Worm (Caenorhabditis elegans) whole organism, L1 larva: Measurements from ENCODE around the gene clec-136.

Experiments
- C04F5.9 ChIP-seq: sonication (generic microtip); optimal IDR thresholded peaks from 2 replicates; lab custom pipeline; 2016; ENCODE audit warnings: missing genetic modification characterization, missing compliant biosample characterization
- C16A3.4 ChIP-seq: fragments of 150-350 bp; optimal IDR thresholded peaks from 2 replicates; lab custom pipeline; 2014; ENCODE audit warnings: missing biosample characterization, missing genetic modification characterization
- C34B4.2 ChIP-seq: sonication (generic microtip); optimal IDR thresholded peaks from 2 replicates; lab custom pipeline; 2017; ENCODE audit warnings: mild to moderate bottlenecking, missing genetic modification characterization, missing compliant biosample characterization
- F16B12.6 ChIP-seq: fragments of 150-350 bp; optimal IDR thresholded peaks from 2 replicates; lab custom pipeline; 2014; ENCODE audit warnings: missing biosample characterization, missing genetic modification characterization
- alr-1 ChIP-seq: fragments of 200-800 bp; sonication (Bioruptor generic); optimal IDR thresholded peaks from 2 replicates; lab custom pipeline; 2018; ENCODE audit warnings: borderline replicate concordance, mild to moderate bottlenecking, missing genetic modification characterization, missing compliant biosample characterization
- aly-2 ChIP-seq: fragments of 150-350 bp; optimal IDR thresholded peaks from 2 replicates; lab custom pipeline; 2014; ENCODE audit warnings: missing biosample characterization, missing genetic modification characterization
- ceh-63 ChIP-seq: fragments of 200-800 bp; sonication (Bioruptor generic); optimal IDR thresholded peaks from 2 replicates; lab custom pipeline; 2018; ENCODE audit warnings: mild to moderate bottlenecking, missing genetic modification characterization, missing compliant biosample characterization
- ceh-8 ChIP-seq: fragments of 200-800 bp; sonication (Bioruptor generic); optimal IDR thresholded peaks from 2 replicates; lab custom pipeline; 2018; ENCODE audit warnings: mild to moderate bottlenecking, missing genetic modification characterization, moderate library complexity, missing compliant biosample characterization
- ceh-88 ChIP-seq: fragments of 200-800 bp; sonication (Bioruptor generic); IDR thresholded peaks from 2 replicates; pipeline ENCODE4 v1.3.6; 2022; ENCODE audit warnings: missing genetic modification characterization, missing compliant biosample characterization
- ceh-90 ChIP-seq: sonication (generic microtip); optimal IDR thresholded peaks from 2 replicates; lab custom pipeline; 2016; ENCODE audit warnings: missing genetic modification characterization, missing compliant biosample characterization
- dpl-1 ChIP-seq, 3 experiments: fragments of 150-350 bp in 2 of 3; sonication (generic microtip) in 1 of 3; optimal IDR thresholded peaks; 2 replicates each; lab custom pipeline; 2014 to 2017; ENCODE audit warnings: missing biosample characterization in 3 of 3, missing genetic modification characterization in 3 of 3, missing genetic modification reagents in 3 of 3
- dsc-1 ChIP-seq: sonication (generic microtip); optimal IDR thresholded peaks from 2 replicates; lab custom pipeline; 2016; ENCODE audit warnings: mild to moderate bottlenecking, missing genetic modification characterization, missing compliant biosample characterization
- efl-1 ChIP-seq, 4 experiments: fragments of 150-350 bp; optimal IDR thresholded peaks in 3 of 4; peaks in 1 of 4; 1 replicate in 1 of 4; 2 replicates in 3 of 4; lab custom pipeline; 2014; ENCODE audit warnings: missing biosample characterization in 2 of 4, missing genetic modification characterization in 2 of 4, missing genetic modification reagents in 2 of 4
- elt-2 ChIP-seq: sonication (generic microtip); optimal IDR thresholded peaks from 2 replicates; lab custom pipeline; 2016; ENCODE audit warnings: missing genetic modification characterization, mild to moderate bottlenecking, inconsistent platforms, missing compliant biosample characterization, missing genetic modification reagents
- elt-3 ChIP-seq, 6 experiments: fragments of 150-350 bp in 1 of 6; sonication (generic microtip); optimal IDR thresholded peaks; 2 replicates each; lab custom pipeline; 2017 to 2018; ENCODE audit warnings: missing biosample characterization in 6 of 6, missing genetic modification characterization in 6 of 6, inconsistent platforms in 1 of 6
- fkh-4 ChIP-seq: sonication (generic microtip); optimal IDR thresholded peaks from 2 replicates; lab custom pipeline; 2016; ENCODE audit warnings: missing compliant biosample characterization, missing genetic modification characterization, borderline replicate concordance
- fkh-8 ChIP-seq: sonication (generic microtip); optimal IDR thresholded peaks from 2 replicates; lab custom pipeline; 2016; ENCODE audit warnings: mild to moderate bottlenecking, missing genetic modification characterization, missing compliant biosample characterization
- hlh-4 ChIP-seq: sonication (generic microtip); optimal IDR thresholded peaks from 2 replicates; lab custom pipeline; 2016; ENCODE audit warnings: mild to moderate bottlenecking, missing genetic modification characterization, missing compliant biosample characterization
- isw-1 ChIP-seq: fragments of 200-800 bp; sonication (Bioruptor generic); IDR thresholded peaks from 2 replicates; pipeline ENCODE4 v1.3.6; 2022; ENCODE audit warnings: missing genetic modification characterization, missing compliant biosample characterization
- jun-1 ChIP-seq: fragments of 150-350 bp; optimal IDR thresholded peaks from 2 replicates; lab custom pipeline; 2014; ENCODE audit warnings: missing biosample characterization, missing genetic modification reagents, missing genetic modification characterization
- lin-14 ChIP-seq: fragments of 200-800 bp; sonication (Bioruptor generic); optimal IDR thresholded peaks from 2 replicates; lab custom pipeline; 2018; ENCODE audit warnings: mild to moderate bottlenecking, missing genetic modification characterization, moderate library complexity, missing compliant biosample characterization
- lin-15B ChIP-seq: fragments of 150-350 bp; sonication (generic microtip); optimal IDR thresholded peaks from 3 replicates; lab custom pipeline; 2014; ENCODE audit warnings: missing biosample characterization, missing genetic modification characterization
- lir-3 ChIP-seq: sonication (generic microtip); optimal IDR thresholded peaks from 2 replicates; lab custom pipeline; 2016; ENCODE audit warnings: mild to moderate bottlenecking, missing genetic modification characterization, moderate library complexity, missing compliant biosample characterization; ENCODE audit not compliant: poor library complexity
- lsy-2 ChIP-seq, 2 experiments: fragments of 150-350 bp; optimal IDR thresholded peaks; 2 replicates each; lab custom pipeline; 2014; ENCODE audit warnings: missing biosample characterization in 2 of 2, missing genetic modification characterization in 2 of 2
- mdl-1 ChIP-seq, 2 experiments: fragments of 150-350 bp; optimal IDR thresholded peaks; 2 replicates each; lab custom pipeline; 2014 to 2017; ENCODE audit warnings: missing biosample characterization in 2 of 2, missing genetic modification characterization in 2 of 2, inconsistent platforms in 1 of 2
- nhr-12 ChIP-seq: sonication (generic microtip); optimal IDR thresholded peaks from 2 replicates; lab custom pipeline; 2017; ENCODE audit warnings: missing biosample characterization, missing genetic modification characterization
- nhr-19 ChIP-seq: fragments of 200-800 bp; sonication (Bioruptor generic); conservative IDR thresholded peaks from 2 replicates; pipeline ENCODE4 v1.3.6; 2022; ENCODE audit warnings: missing genetic modification characterization, missing compliant biosample characterization
- nhr-237 ChIP-seq: fragments of 150-350 bp; optimal IDR thresholded peaks from 2 replicates; lab custom pipeline; 2014; ENCODE audit warnings: missing biosample characterization, missing genetic modification characterization
- nhr-47 ChIP-seq: sonication (generic microtip); optimal IDR thresholded peaks from 2 replicates; lab custom pipeline; 2016; ENCODE audit warnings: mild to moderate bottlenecking, missing genetic modification characterization, moderate library complexity, missing compliant biosample characterization
- nhr-90 ChIP-seq: sonication (generic microtip); optimal IDR thresholded peaks from 2 replicates; lab custom pipeline; 2016; ENCODE audit warnings: mild to moderate bottlenecking, missing genetic modification characterization, missing compliant biosample characterization; ENCODE audit not compliant: poor library complexity
- rnt-1 ChIP-seq: sonication (generic microtip); optimal IDR thresholded peaks from 2 replicates; lab custom pipeline; 2016; ENCODE audit warnings: mild to moderate bottlenecking, missing genetic modification characterization, moderate library complexity, missing compliant biosample characterization
- snu-23 ChIP-seq: sonication (generic microtip); optimal IDR thresholded peaks from 2 replicates; lab custom pipeline; 2016; ENCODE audit warnings: missing genetic modification characterization, missing compliant biosample characterization
- sup-37 ChIP-seq: fragments of 200-800 bp; sonication (Bioruptor generic); optimal IDR thresholded peaks from 2 replicates; lab custom pipeline; 2018; ENCODE audit warnings: mild to moderate bottlenecking, missing genetic modification characterization, missing compliant biosample characterization
- swsn-7 ChIP-seq: sonication (generic microtip); optimal IDR thresholded peaks from 2 replicates; lab custom pipeline; 2016; ENCODE audit warnings: missing genetic modification characterization, missing compliant biosample characterization
- tbx-2 ChIP-seq: sonication (generic microtip); optimal IDR thresholded peaks from 2 replicates; lab custom pipeline; 2016; ENCODE audit warnings: missing genetic modification characterization, missing compliant biosample characterization
- tlp-1 ChIP-seq: fragments of 150-350 bp; optimal IDR thresholded peaks from 2 replicates; lab custom pipeline; 2014; ENCODE audit warnings: missing biosample characterization, missing genetic modification characterization
- unc-130 ChIP-seq: fragments of 150-350 bp; optimal IDR thresholded peaks from 2 replicates; lab custom pipeline; 2017; ENCODE audit warnings: missing biosample characterization, missing genetic modification characterization, inconsistent platforms
- unc-86 ChIP-seq: sonication (generic microtip); optimal IDR thresholded peaks from 2 replicates; lab custom pipeline; 2016; ENCODE audit warnings: missing genetic modification characterization, missing compliant biosample characterization
- zip-4 ChIP-seq: fragments of 200-800 bp; sonication (Bioruptor generic); optimal IDR thresholded peaks from 2 replicates; lab custom pipeline; 2018; ENCODE audit warnings: mild to moderate bottlenecking, missing genetic modification characterization, moderate library complexity, missing compliant biosample characterization
- ztf-11 ChIP-seq, 2 experiments: sonication (generic microtip); optimal IDR thresholded peaks; 2 replicates each; lab custom pipeline; 2016 to 2017; ENCODE audit warnings: missing genetic modification characterization in 2 of 2, missing biosample characterization in 1 of 2, missing compliant biosample characterization in 1 of 2

The clec-136 gene

DNA sequence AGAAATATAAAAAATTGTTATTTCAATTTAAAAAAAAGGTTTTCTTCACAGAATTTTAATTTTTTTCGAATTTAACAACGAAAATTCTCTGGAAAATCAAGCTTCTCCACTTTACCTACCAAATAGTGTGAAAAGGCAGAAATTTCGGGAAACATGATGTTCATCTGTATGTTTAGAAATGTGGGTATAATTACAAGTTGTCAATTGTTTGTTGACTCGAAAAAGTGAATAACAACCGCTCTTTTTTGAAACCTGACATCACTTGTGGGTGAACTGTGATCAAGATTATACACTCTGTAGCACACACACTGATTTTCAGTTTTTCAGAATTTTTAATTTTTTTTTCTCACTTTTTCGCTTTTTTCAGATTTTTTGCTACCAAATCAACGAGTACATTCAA is 16.5 kb downstream of the clec-136 start:
- no peak for TF ChIP-seq tlp-1 (tag; lab: Kevin White, UChicago)
- no peak for TF ChIP-seq sup-37 (GFP tag; lab: Kevin White, UChicago)
- TF ChIP-seq tbx-2 (tag; lab: Kevin White, UChicago), result no peak
- TF ChIP-seq C16A3.4 (tag; lab: Kevin White, UChicago), result no peak
- peak; percentile 20 for TF ChIP-seq fkh-8 (tag; lab: Kevin White, UChicago)
- TF ChIP-seq dsc-1 (tag; lab: Kevin White, UChicago), result no peak
- no peak for TF ChIP-seq nhr-47 (tag; lab: Kevin White, UChicago)

DNA sequence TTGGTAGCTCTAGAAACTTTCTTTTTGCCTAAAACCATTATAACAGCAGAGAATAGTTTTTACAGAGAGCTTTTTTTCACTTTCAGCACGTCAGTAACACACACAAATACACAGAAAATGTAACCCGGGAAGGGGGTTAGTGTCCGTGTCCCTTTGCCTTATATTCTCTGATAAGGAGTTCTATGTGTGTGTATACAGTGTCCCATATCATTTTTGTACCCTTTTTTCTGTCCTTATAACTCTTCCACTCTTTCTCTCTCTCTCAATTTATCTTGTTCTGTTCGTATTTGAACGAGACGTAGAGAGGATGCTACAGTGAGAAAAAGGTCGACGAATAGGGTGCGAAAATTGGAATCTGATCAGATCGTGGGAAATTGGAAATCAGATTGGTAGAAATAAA is 17.5 kb downstream of the clec-136 start:
- TF ChIP-seq lir-3 (tag; lab: Kevin White, UChicago) (no peak), efl-1 (optimal IDR thresholded peaks at IDR 0.05; lab: Kevin White, UChicago) (no peak), efl-1 (GFP tag; optimal IDR thresholded peaks at IDR 0.05 in 1 of 2; lab: Kevin White, UChicago) (peak in 1 of 2 experiments; percentile 7), unc-86 (tag; lab: Kevin White, UChicago) (no peak), lin-14 (peak; percentile 10), elt-2 (tag; lab: Kevin White, UChicago) (peak; percentile 77), ceh-88 (GFP tag; lab: Robert Waterston, UW) (no peak)

DNA sequence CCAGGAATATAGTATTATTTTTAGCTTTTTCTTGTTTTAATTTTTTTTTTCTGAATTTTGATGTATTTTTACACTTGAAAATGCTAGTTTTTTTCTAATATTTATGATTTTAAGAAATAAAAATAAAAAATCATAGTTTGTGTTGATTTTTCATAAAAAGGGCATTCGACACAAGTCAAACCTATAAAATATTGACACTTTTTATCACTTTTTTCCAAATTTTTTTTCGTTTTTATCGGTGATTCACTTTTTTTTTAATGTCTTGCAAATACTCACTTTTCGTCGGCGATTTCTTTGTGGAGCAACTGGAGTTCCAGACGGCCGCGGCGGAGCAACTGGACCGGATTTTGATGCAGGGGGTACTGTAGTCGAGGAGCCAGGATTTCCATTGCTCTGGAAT is 18.9 kb downstream of the clec-136 start:
- TF ChIP-seq C16A3.4 (tag; lab: Kevin White, UChicago) (no peak), dpl-1 (GFP tag; optimal IDR thresholded peaks at IDR 0.05; lab: Kevin White, UChicago) (no peak), unc-86 (tag; lab: Kevin White, UChicago) (no peak), ceh-88 (GFP tag; lab: Robert Waterston, UW) (no peak), lir-3 (tag; lab: Kevin White, UChicago) (no peak), swsn-7 (tag; lab: Kevin White, UChicago) (no peak), nhr-47 (tag; lab: Kevin White, UChicago) (no peak), alr-1 (tag; lab: Kevin White, UChicago) (no peak), elt-3 (tag; optimal IDR thresholded peaks at IDR 0.05; lab: Kevin White, UChicago) (no peak), F16B12.6 (no peak), jun-1 (no peak), ztf-11 (tag; optimal IDR thresholded peaks at IDR 0.05; lab: Kevin White, UChicago) (no peak), nhr-90 (tag; lab: Kevin White, UChicago) (no peak), lin-15B (tag; lab: Kevin White, UChicago) (no peak), C04F5.9 (tag; lab: Kevin White, UChicago) (no peak), rnt-1 (tag; lab: Kevin White, UChicago) (no peak)

DNA sequence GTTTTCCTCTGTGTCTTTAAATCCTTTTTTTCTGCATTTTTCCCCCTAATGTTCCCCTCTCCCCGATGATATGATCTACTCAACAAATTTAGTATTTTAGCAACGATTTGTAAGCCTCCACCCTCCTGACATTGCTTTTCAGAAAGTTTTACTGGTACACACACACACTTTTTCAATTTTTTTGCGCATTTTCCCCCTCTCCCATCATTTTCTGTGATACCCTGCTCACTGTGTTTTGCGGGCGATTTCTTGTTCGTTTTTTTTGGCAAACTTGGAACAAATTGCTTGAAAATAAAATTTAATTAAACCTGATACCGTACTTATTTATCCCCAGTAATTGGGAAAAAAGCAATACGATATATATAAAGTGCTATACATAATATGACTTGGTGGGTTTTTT is 25.7 kb downstream of the clec-136 start:
- TF ChIP-seq aly-2 (tag; lab: Kevin White, UChicago) (peak; percentile 21), nhr-47 (tag; lab: Kevin White, UChicago) (no peak), snu-23 (no peak), C04F5.9 (tag; lab: Kevin White, UChicago) (no peak), hlh-4 (no peak)

- TF ChIP-seq ceh-63 (GFP tag; lab: Kevin White, UChicago), result no peak
- no peak for TF ChIP-seq ceh-88 (GFP tag; lab: Robert Waterston, UW)
- no peak for TF ChIP-seq tlp-1 (tag; lab: Kevin White, UChicago)
- TF ChIP-seq, all 84 proteins: peak for 0
Observed at ce11 chrII:4590086-4590485, 26.3 kb downstream of the clec-136 start.

ce11 chrII:4585327-4585726 is 31.0 kb downstream of the clec-136 start:
- TF ChIP-seq elt-3 (tag; optimal IDR thresholded peaks at IDR 0.05; lab: Kevin White, UChicago) (no peak), unc-130 (tag; lab: Kevin White, UChicago) (no peak), nhr-12 (tag; lab: Kevin White, UChicago) (no peak), nhr-47 (tag; lab: Kevin White, UChicago) (no peak), isw-1 (GFP tag; lab: Robert Waterston, UW) (no peak), nhr-19 (GFP tag; lab: Robert Waterston, UW) (no peak), jun-1 (no peak), lsy-2 (tag; optimal IDR thresholded peaks at IDR 0.05; lab: Kevin White, UChicago) (no peak), zip-4 (GFP tag; lab: Kevin White, UChicago) (no peak), mdl-1 (tag; optimal IDR thresholded peaks at IDR 0.05; lab: Kevin White, UChicago) (no peak), sup-37 (GFP tag; lab: Kevin White, UChicago) (no peak), ceh-90 (tag; lab: Kevin White, UChicago) (no peak), nhr-237 (tag; lab: Kevin White, UChicago) (no peak), fkh-4 (tag; lab: Kevin White, UChicago) (no peak), C34B4.2 (tag; lab: Kevin White, UChicago) (no peak), aly-2 (tag; lab: Kevin White, UChicago) (no peak), ceh-8 (GFP tag; lab: Kevin White, UChicago) (no peak), ceh-63 (GFP tag; lab: Kevin White, UChicago) (no peak), rnt-1 (tag; lab: Kevin White, UChicago) (no peak)
